Worm (Caenorhabditis elegans) whole organism, L4/young adult: ENCODE results near the gene Y17G9B.8.

Experiments
- W03F9.2 ChIP-seq: fragments of 150-350 bp; optimal IDR thresholded peaks from 2 replicates; lab custom pipeline; 2014; ENCODE audit warnings: missing biosample characterization, missing genetic modification characterization
- dao-5 ChIP-seq: sonication (generic microtip); optimal IDR thresholded peaks from 2 replicates; lab custom pipeline; 2016; ENCODE audit warnings: missing genotype, missing genetic modification characterization, moderate library complexity, missing compliant biosample characterization

- TF ChIP-seq W03F9.2 (tag; lab: Kevin White, UChicago) (no peak), dao-5 (no peak)
Observed at ce11 chrIV:4771792-4772191, 13.2 kb upstream of the Y17G9B.8 start, which contains the start of gene R11E3.2.
